Worm (Caenorhabditis elegans) whole organism, L1 larva: ENCODE data around the gene daf-10.

ENCODE experiments used
- C04F5.9 ChIP-seq: sonication (generic microtip); optimal IDR thresholded peaks from 2 replicates; lab custom pipeline; 2016; ENCODE audit warnings: missing genetic modification characterization, missing compliant biosample characterization
- C16A3.4 ChIP-seq: fragments of 150-350 bp; optimal IDR thresholded peaks from 2 replicates; lab custom pipeline; 2014; ENCODE audit warnings: missing biosample characterization, missing genetic modification characterization
- alr-1 ChIP-seq: fragments of 200-800 bp; sonication (Bioruptor generic); optimal IDR thresholded peaks from 2 replicates; lab custom pipeline; 2018; ENCODE audit warnings: borderline replicate concordance, mild to moderate bottlenecking, missing genetic modification characterization, missing compliant biosample characterization
- ama-1 ChIP-seq: fragments of 150-350 bp; optimal IDR thresholded peaks from 2 replicates; lab custom pipeline; 2014
- blmp-1 ChIP-seq: fragments of 150-350 bp; optimal IDR thresholded peaks from 2 replicates; lab custom pipeline; 2014; ENCODE audit warnings: missing biosample characterization, missing genetic modification characterization
- ceh-8 ChIP-seq: fragments of 200-800 bp; sonication (Bioruptor generic); optimal IDR thresholded peaks from 2 replicates; lab custom pipeline; 2018; ENCODE audit warnings: mild to moderate bottlenecking, missing genetic modification characterization, moderate library complexity, missing compliant biosample characterization
- efl-1 ChIP-seq, 4 experiments: fragments of 150-350 bp; optimal IDR thresholded peaks in 3 of 4; peaks in 1 of 4; 1 replicate in 1 of 4; 2 replicates in 3 of 4; lab custom pipeline; 2014; ENCODE audit warnings: missing biosample characterization in 2 of 4, missing genetic modification characterization in 2 of 4, missing genetic modification reagents in 2 of 4
- egl-13 ChIP-seq: sonication (generic microtip); optimal IDR thresholded peaks from 2 replicates; lab custom pipeline; 2016; ENCODE audit warnings: missing genotype, missing genetic modification reagents, missing genetic modification characterization, missing compliant biosample characterization
- egl-27 ChIP-seq, 2 experiments: fragments of 150-350 bp in 1 of 2; sonication (generic microtip); optimal IDR thresholded peaks; 3 replicates each; lab custom pipeline; 2017 to 2018; ENCODE audit warnings: missing biosample characterization in 2 of 2, missing genetic modification characterization in 2 of 2, missing genetic modification reagents in 2 of 2
- elt-3 ChIP-seq, 6 experiments: fragments of 150-350 bp in 1 of 6; sonication (generic microtip); optimal IDR thresholded peaks; 2 replicates each; lab custom pipeline; 2017 to 2018; ENCODE audit warnings: missing biosample characterization in 6 of 6, missing genetic modification characterization in 6 of 6, inconsistent platforms in 1 of 6
- ets-5 ChIP-seq: fragments of 200-800 bp; sonication (Bioruptor generic); IDR thresholded peaks from 2 replicates; pipeline ENCODE4 v1.3.6; 2022; ENCODE audit warnings: missing genetic modification characterization, missing compliant biosample characterization
- fkh-8 ChIP-seq: sonication (generic microtip); optimal IDR thresholded peaks from 2 replicates; lab custom pipeline; 2016; ENCODE audit warnings: mild to moderate bottlenecking, missing genetic modification characterization, missing compliant biosample characterization
- grh-1 ChIP-seq: fragments of 200-800 bp; sonication (Bioruptor generic); IDR thresholded peaks from 2 replicates; pipeline ENCODE4 v1.3.6; 2022; ENCODE audit warnings: missing genetic modification reagents, missing genetic modification characterization, missing compliant biosample characterization
- hlh-4 ChIP-seq: sonication (generic microtip); optimal IDR thresholded peaks from 2 replicates; lab custom pipeline; 2016; ENCODE audit warnings: mild to moderate bottlenecking, missing genetic modification characterization, missing compliant biosample characterization
- hpl-2 ChIP-seq: fragments of 150-350 bp; optimal IDR thresholded peaks from 2 replicates; lab custom pipeline; 2014; ENCODE audit warnings: missing biosample characterization, missing genetic modification reagents, missing genetic modification characterization
- irx-1 ChIP-seq: sonication (generic microtip); optimal IDR thresholded peaks from 2 replicates; lab custom pipeline; 2016; ENCODE audit warnings: missing genetic modification characterization, missing compliant biosample characterization
- isw-1 ChIP-seq: fragments of 200-800 bp; sonication (Bioruptor generic); IDR thresholded peaks from 2 replicates; pipeline ENCODE4 v1.3.6; 2022; ENCODE audit warnings: missing genetic modification characterization, missing compliant biosample characterization
- lin-13 ChIP-seq: fragments of 150-350 bp; optimal IDR thresholded peaks from 2 replicates; lab custom pipeline; 2014; ENCODE audit warnings: missing biosample characterization, missing genetic modification reagents, missing genetic modification characterization
- lin-14 ChIP-seq: fragments of 200-800 bp; sonication (Bioruptor generic); optimal IDR thresholded peaks from 2 replicates; lab custom pipeline; 2018; ENCODE audit warnings: mild to moderate bottlenecking, missing genetic modification characterization, moderate library complexity, missing compliant biosample characterization
- lin-35 ChIP-seq, 2 experiments: fragments of 150-350 bp; optimal IDR thresholded peaks; 2 replicates each; lab custom pipeline; 2014; ENCODE audit warnings: missing biosample characterization in 2 of 2, missing genetic modification characterization in 2 of 2, missing genetic modification reagents in 2 of 2
- lsy-2 ChIP-seq, 2 experiments: fragments of 150-350 bp; optimal IDR thresholded peaks; 2 replicates each; lab custom pipeline; 2014; ENCODE audit warnings: missing biosample characterization in 2 of 2, missing genetic modification characterization in 2 of 2
- mdl-1 ChIP-seq, 2 experiments: fragments of 150-350 bp; optimal IDR thresholded peaks; 2 replicates each; lab custom pipeline; 2014 to 2017; ENCODE audit warnings: missing biosample characterization in 2 of 2, missing genetic modification characterization in 2 of 2, inconsistent platforms in 1 of 2
- mef-2 ChIP-seq: fragments of 150-350 bp; optimal IDR thresholded peaks from 2 replicates; lab custom pipeline; 2014; ENCODE audit warnings: missing biosample characterization, missing genetic modification characterization
- mep-1 ChIP-seq: fragments of 150-350 bp; optimal IDR thresholded peaks from 2 replicates; lab custom pipeline; 2014; ENCODE audit warnings: missing biosample characterization, missing genetic modification characterization
- nhr-11 ChIP-seq: fragments of 150-350 bp; optimal IDR thresholded peaks from 2 replicates; lab custom pipeline; 2014; ENCODE audit warnings: missing biosample characterization, missing genetic modification characterization
- nhr-19 ChIP-seq: fragments of 200-800 bp; sonication (Bioruptor generic); conservative IDR thresholded peaks from 2 replicates; pipeline ENCODE4 v1.3.6; 2022; ENCODE audit warnings: missing genetic modification characterization, missing compliant biosample characterization
- nhr-47 ChIP-seq: sonication (generic microtip); optimal IDR thresholded peaks from 2 replicates; lab custom pipeline; 2016; ENCODE audit warnings: mild to moderate bottlenecking, missing genetic modification characterization, moderate library complexity, missing compliant biosample characterization
- nhr-76 ChIP-seq: sonication (generic microtip); optimal IDR thresholded peaks from 2 replicates; lab custom pipeline; 2017; ENCODE audit warnings: missing biosample characterization, missing genetic modification characterization
- nhr-85 ChIP-seq: sonication (generic microtip); peaks from one replicate; lab custom pipeline; 2016; ENCODE audit warnings: missing genetic modification characterization, inconsistent platforms, missing compliant biosample characterization
- nhr-90 ChIP-seq: sonication (generic microtip); optimal IDR thresholded peaks from 2 replicates; lab custom pipeline; 2016; ENCODE audit warnings: mild to moderate bottlenecking, missing genetic modification characterization, missing compliant biosample characterization; ENCODE audit not compliant: poor library complexity
- pag-3 ChIP-seq: sonication (generic microtip); optimal IDR thresholded peaks from 2 replicates; lab custom pipeline; 2017; ENCODE audit warnings: missing genetic modification characterization, mild to moderate bottlenecking, missing compliant biosample characterization, antibody characterized with exemption, borderline replicate concordance; ENCODE audit not compliant: insufficient read depth
- pax-3 ChIP-seq: fragments of 200-800 bp; sonication (Bioruptor generic); optimal IDR thresholded peaks from 2 replicates; lab custom pipeline; 2018; ENCODE audit warnings: mild to moderate bottlenecking, missing genetic modification characterization, moderate library complexity, missing compliant biosample characterization
- pqm-1 ChIP-seq: sonication (generic microtip); optimal IDR thresholded peaks from 3 replicates; lab custom pipeline; 2017; ENCODE audit warnings: missing biosample characterization, missing genetic modification characterization
- rnt-1 ChIP-seq: sonication (generic microtip); optimal IDR thresholded peaks from 2 replicates; lab custom pipeline; 2016; ENCODE audit warnings: mild to moderate bottlenecking, missing genetic modification characterization, moderate library complexity, missing compliant biosample characterization
- snu-23 ChIP-seq: sonication (generic microtip); optimal IDR thresholded peaks from 2 replicates; lab custom pipeline; 2016; ENCODE audit warnings: missing genetic modification characterization, missing compliant biosample characterization
- swsn-7 ChIP-seq: sonication (generic microtip); optimal IDR thresholded peaks from 2 replicates; lab custom pipeline; 2016; ENCODE audit warnings: missing genetic modification characterization, missing compliant biosample characterization
- tbx-2 ChIP-seq: sonication (generic microtip); optimal IDR thresholded peaks from 2 replicates; lab custom pipeline; 2016; ENCODE audit warnings: missing genetic modification characterization, missing compliant biosample characterization
- tlp-1 ChIP-seq: fragments of 150-350 bp; optimal IDR thresholded peaks from 2 replicates; lab custom pipeline; 2014; ENCODE audit warnings: missing biosample characterization, missing genetic modification characterization
- unc-130 ChIP-seq: fragments of 150-350 bp; optimal IDR thresholded peaks from 2 replicates; lab custom pipeline; 2017; ENCODE audit warnings: missing biosample characterization, missing genetic modification characterization, inconsistent platforms
- unc-30 ChIP-seq: sonication (generic microtip); optimal IDR thresholded peaks from 2 replicates; lab custom pipeline; 2017; ENCODE audit warnings: missing biosample characterization, missing genetic modification characterization
- unc-62 ChIP-seq: fragments of 150-350 bp; optimal IDR thresholded peaks from 2 replicates; lab custom pipeline; 2014; ENCODE audit warnings: missing biosample characterization, missing genetic modification reagents, missing genetic modification characterization
- unc-86 ChIP-seq: sonication (generic microtip); optimal IDR thresholded peaks from 2 replicates; lab custom pipeline; 2016; ENCODE audit warnings: missing genetic modification characterization, missing compliant biosample characterization
- unc-98 ChIP-seq: fragments of 200-800 bp; sonication (Bioruptor generic); IDR thresholded peaks from 2 replicates; pipeline ENCODE4 v1.3.6; 2022; ENCODE audit warnings: missing genetic modification characterization, missing compliant biosample characterization
- zip-4 ChIP-seq: fragments of 200-800 bp; sonication (Bioruptor generic); optimal IDR thresholded peaks from 2 replicates; lab custom pipeline; 2018; ENCODE audit warnings: mild to moderate bottlenecking, missing genetic modification characterization, moderate library complexity, missing compliant biosample characterization
- ztf-11 ChIP-seq, 2 experiments: sonication (generic microtip); optimal IDR thresholded peaks; 2 replicates each; lab custom pipeline; 2016 to 2017; ENCODE audit warnings: missing genetic modification characterization in 2 of 2, missing biosample characterization in 1 of 2, missing compliant biosample characterization in 1 of 2

daf-10 gene

ce11 chrIV:9146111-9146510 lies at the start of gene daf-10:
Gene daf-10 (minus strand): TSS chrIV:9146211.
- TF ChIP-seq alr-1: no peak
- TF ChIP-seq pag-3 (tag; lab: Kevin White, UChicago): no peak
- no peak for TF ChIP-seq efl-1 (optimal IDR thresholded peaks at IDR 0.05; lab: Kevin White, UChicago)
- peak in 1 of 2 experiments; percentile 43 for TF ChIP-seq efl-1 (GFP tag; optimal IDR thresholded peaks at IDR 0.05 in 1 of 2; lab: Kevin White, UChicago)
- TF ChIP-seq tbx-2 (tag; lab: Kevin White, UChicago): no peak
- TF ChIP-seq nhr-19 (GFP tag; lab: Robert Waterston, UW): no peak
- no peak for TF ChIP-seq pax-3 (tag; lab: Kevin White, UChicago)
- peak; percentile 2 for TF ChIP-seq fkh-8 (tag; lab: Kevin White, UChicago)
- no peak for TF ChIP-seq snu-23 (GFP tag; lab: Kevin White, UChicago)

ce11 chrIV:9194524-9194923 lies 48.5 kb upstream of the daf-10 start, which contains the start of gene C46C2.7:
Gene C46C2.7 (plus strand): TSS chrIV:9194824.
- TF ChIP-seq lsy-2 (tag; optimal IDR thresholded peaks at IDR 0.05; lab: Kevin White, UChicago): peak in 1 of 2 experiments; percentile 19
- TF ChIP-seq, all 84 proteins: peak for 1; not testable (repeated sequence) for 83

- no peak for TF ChIP-seq egl-27 (tag; optimal IDR thresholded peaks at IDR 0.05; lab: Kevin White, UChicago)
- no peak for TF ChIP-seq rnt-1 (tag; lab: Kevin White, UChicago)
- no peak for TF ChIP-seq nhr-11 (tag; lab: Kevin White, UChicago)
Observed at ce11 chrIV:9192522-9192921, 46.5 kb upstream of the daf-10 start, which contains the start of gene C46C2.5. Gene C46C2.5 (minus strand): TSS chrIV:9192622.

ce11 chrIV:9191183-9191582 lies 45.2 kb upstream of the daf-10 start:
- TF ChIP-seq isw-1 (GFP tag; lab: Robert Waterston, UW): no peak
- TF ChIP-seq hlh-4 (tag; lab: Kevin White, UChicago): no peak
- no peak for TF ChIP-seq alr-1
- no peak for TF ChIP-seq pqm-1 (tag; lab: Kevin White, UChicago)
- peak; percentile 42 for TF ChIP-seq egl-13 (tag; lab: Kevin White, UChicago)
- TF ChIP-seq tlp-1 (tag; lab: Kevin White, UChicago): no peak
- TF ChIP-seq nhr-76 (tag; lab: Kevin White, UChicago): no peak
- no peak for TF ChIP-seq C04F5.9
- TF ChIP-seq nhr-85 (tag; lab: Kevin White, UChicago): peak; percentile 60
- TF ChIP-seq mdl-1 (tag; optimal IDR thresholded peaks at IDR 0.05; lab: Kevin White, UChicago): peak in 1 of 2 experiments; percentile 86
- TF ChIP-seq lin-13 (GFP tag; lab: Kevin White, UChicago): peak; percentile 53
- TF ChIP-seq nhr-11 (tag; lab: Kevin White, UChicago): no peak
- TF ChIP-seq zip-4 (GFP tag; lab: Kevin White, UChicago): no peak
- peak; percentile 75 for TF ChIP-seq nhr-19 (GFP tag; lab: Robert Waterston, UW)
- TF ChIP-seq swsn-7 (tag; lab: Kevin White, UChicago): peak; percentile 77
- TF ChIP-seq unc-86 (tag; lab: Kevin White, UChicago): peak; percentile 43
- TF ChIP-seq fkh-8 (tag; lab: Kevin White, UChicago): peak; percentile 63
- no peak for TF ChIP-seq mef-2 (tag; lab: Kevin White, UChicago)
- peak in 1 of 2 experiments; percentile 39 for TF ChIP-seq ztf-11 (tag; optimal IDR thresholded peaks at IDR 0.05; lab: Kevin White, UChicago)
- peak; percentile 60 for TF ChIP-seq irx-1 (tag; lab: Kevin White, UChicago)
- peak in 2 of 6 experiments; percentile 49 to 50 for TF ChIP-seq elt-3 (tag; optimal IDR thresholded peaks at IDR 0.05; lab: Kevin White, UChicago)
- TF ChIP-seq unc-62 (GFP tag; lab: Kevin White, UChicago): no peak
- TF ChIP-seq unc-30 (tag; lab: Kevin White, UChicago): no peak
- TF ChIP-seq nhr-47: peak; percentile 78
- TF ChIP-seq unc-130 (tag; lab: Kevin White, UChicago): peak; percentile 80
- TF ChIP-seq hpl-2 (GFP tag; lab: Kevin White, UChicago): no peak
- peak; percentile 6 for TF ChIP-seq ceh-8 (GFP tag; lab: Kevin White, UChicago)
- peak; percentile 23 for TF ChIP-seq blmp-1
- TF ChIP-seq nhr-90 (tag; lab: Kevin White, UChicago): peak; percentile 64
- TF ChIP-seq C16A3.4 (tag; lab: Kevin White, UChicago): peak; percentile 79
- no peak for TF ChIP-seq grh-1
- TF ChIP-seq lin-35 (GFP tag; optimal IDR thresholded peaks at IDR 0.05; lab: Kevin White, UChicago): peak; percentile 48 to 82
- peak; percentile 69 for TF ChIP-seq lin-14 (GFP tag; lab: Kevin White, UChicago)
- no peak for TF ChIP-seq ets-5 (GFP tag; lab: Robert Waterston, UW)
- no peak for TF ChIP-seq unc-98 (GFP tag; lab: Robert Waterston, UW)
- TF ChIP-seq ama-1 (lab: Kevin White, UChicago): no peak
- peak; percentile 85 for TF ChIP-seq mep-1
